Worm (Caenorhabditis elegans) whole organism, L4/young adult: ENCODE measurements around the gene npr-26.

Experiments
- W03F9.2 ChIP-seq: fragments of 150-350 bp; optimal IDR thresholded peaks from 2 replicates; lab custom pipeline; 2014; ENCODE audit warnings: missing biosample characterization, missing genetic modification characterization
- him-1 ChIP-seq: sonication (generic microtip); optimal IDR thresholded peaks from 2 replicates; lab custom pipeline; 2016; ENCODE audit warnings: missing genotype, missing genetic modification reagents, missing genetic modification characterization, missing compliant biosample characterization

DNA sequence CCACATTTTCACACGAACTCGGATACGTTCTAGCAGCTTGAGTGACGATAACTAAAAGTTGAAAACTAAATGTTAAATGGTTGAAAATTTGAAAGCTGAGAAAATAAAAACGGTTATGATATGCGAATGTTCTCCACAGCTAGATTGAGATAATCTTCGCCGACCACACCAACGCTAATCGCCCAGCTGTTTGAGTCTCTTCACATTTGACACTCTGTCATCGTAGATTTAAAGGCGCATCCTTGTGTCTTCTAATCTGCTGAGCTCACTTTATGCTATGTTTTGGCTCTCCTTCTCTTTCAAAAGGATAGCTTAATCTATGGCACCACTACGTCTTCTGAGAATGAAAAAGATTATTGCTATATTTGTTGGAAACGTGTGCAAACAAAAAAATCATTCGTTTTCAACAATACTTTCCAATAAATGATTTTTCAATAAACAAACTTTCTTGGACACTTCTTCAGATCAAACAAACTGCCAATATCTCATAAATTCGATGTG lies 45.5 kb upstream of the npr-26 start, which contains the start of gene F11E6.10:
- TF ChIP-seq him-1 (no peak), W03F9.2 (tag; lab: Kevin White, UChicago) (no peak)
